Worm (Caenorhabditis elegans) whole organism, midembryonic: ENCODE data around the gene B0546.4.

Experiments used
- T22C8.4 ChIP-seq: fragments of 200-800 bp; sonication (Bioruptor generic); IDR thresholded peaks from 2 replicates; pipeline ENCODE4 v1.3.6; 2022; ENCODE audit warnings: missing genetic modification characterization, missing compliant biosample characterization
- flt-1 ChIP-seq: fragments of 200-800 bp; sonication (Bioruptor generic); IDR thresholded peaks from 2 replicates; pipeline ENCODE4 v1.3.6; 2022; ENCODE audit warnings: missing genetic modification characterization, missing compliant biosample characterization
- med-1 ChIP-seq: sonication (generic microtip); optimal IDR thresholded peaks from 2 replicates; lab custom pipeline; 2017; ENCODE audit warnings: missing genetic modification characterization, mild to moderate bottlenecking, missing compliant biosample characterization, antibody characterized with exemption, missing genetic modification reagents; ENCODE audit not compliant: insufficient read depth
- ztf-23 ChIP-seq: fragments of 200-800 bp; sonication (Bioruptor generic); IDR thresholded peaks from 2 replicates; pipeline ENCODE4 v1.3.6; 2022; ENCODE audit warnings: missing genetic modification reagents, missing genetic modification characterization, missing compliant biosample characterization
- ztf-29 ChIP-seq: fragments of 200-800 bp; sonication (Bioruptor generic); IDR thresholded peaks from 2 replicates; pipeline ENCODE4 v1.3.6; 2022; ENCODE audit warnings: missing genetic modification reagents, missing genetic modification characterization, missing compliant biosample characterization

- no peak for TF ChIP-seq ztf-29 (GFP tag; lab: Robert Waterston, UW)
- no peak for TF ChIP-seq T22C8.4 (GFP tag; lab: Robert Waterston, UW)
- TF ChIP-seq med-1 = no peak
- TF ChIP-seq flt-1 (GFP tag; lab: Robert Waterston, UW) = no peak
- TF ChIP-seq ztf-23 (GFP tag; lab: Robert Waterston, UW) = no peak
Measured at ce11 chrIV:3384593-3384992, 646 bp upstream of the B0546.4 start.
